Worm (Caenorhabditis elegans) whole organism, L1 larva: ENCODE results near the gene kin-24.

Experiments
- egl-27 ChIP-seq, 2 experiments: fragments of 150-350 bp in 1 of 2; sonication (generic microtip); optimal IDR thresholded peaks; 3 replicates each; lab custom pipeline; 2017 to 2018; ENCODE audit warnings: missing biosample characterization in 2 of 2, missing genetic modification characterization in 2 of 2, missing genetic modification reagents in 2 of 2
- hpl-2 ChIP-seq: fragments of 150-350 bp; optimal IDR thresholded peaks from 2 replicates; lab custom pipeline; 2014; ENCODE audit warnings: missing biosample characterization, missing genetic modification reagents, missing genetic modification characterization
- irx-1 ChIP-seq: sonication (generic microtip); optimal IDR thresholded peaks from 2 replicates; lab custom pipeline; 2016; ENCODE audit warnings: missing genetic modification characterization, missing compliant biosample characterization
- lin-35 ChIP-seq, 2 experiments: fragments of 150-350 bp; optimal IDR thresholded peaks; 2 replicates each; lab custom pipeline; 2014; ENCODE audit warnings: missing biosample characterization in 2 of 2, missing genetic modification characterization in 2 of 2, missing genetic modification reagents in 2 of 2
- nhr-11 ChIP-seq: fragments of 150-350 bp; optimal IDR thresholded peaks from 2 replicates; lab custom pipeline; 2014; ENCODE audit warnings: missing biosample characterization, missing genetic modification characterization
- nhr-19 ChIP-seq: fragments of 200-800 bp; sonication (Bioruptor generic); conservative IDR thresholded peaks from 2 replicates; pipeline ENCODE4 v1.3.6; 2022; ENCODE audit warnings: missing genetic modification characterization, missing compliant biosample characterization
- nhr-20 ChIP-seq: sonication (generic microtip); optimal IDR thresholded peaks from 2 replicates; lab custom pipeline; 2016; ENCODE audit warnings: mild to moderate bottlenecking, missing genetic modification characterization, missing compliant biosample characterization
- nhr-28 ChIP-seq: fragments of 150-350 bp; optimal IDR thresholded peaks from 2 replicates; lab custom pipeline; 2014; ENCODE audit warnings: missing biosample characterization, missing genetic modification characterization
- nhr-77 ChIP-seq: fragments of 150-350 bp; optimal IDR thresholded peaks from 2 replicates; lab custom pipeline; 2014; ENCODE audit warnings: missing biosample characterization, missing genetic modification characterization
- sup-37 ChIP-seq: fragments of 200-800 bp; sonication (Bioruptor generic); optimal IDR thresholded peaks from 2 replicates; lab custom pipeline; 2018; ENCODE audit warnings: mild to moderate bottlenecking, missing genetic modification characterization, missing compliant biosample characterization
- ztf-11 ChIP-seq, 2 experiments: sonication (generic microtip); optimal IDR thresholded peaks; 2 replicates each; lab custom pipeline; 2016 to 2017; ENCODE audit warnings: missing genetic modification characterization in 2 of 2, missing biosample characterization in 1 of 2, missing compliant biosample characterization in 1 of 2
- ztf-4 ChIP-seq: fragments of 150-350 bp; optimal IDR thresholded peaks from 2 replicates; lab custom pipeline; 2014; ENCODE audit warnings: missing biosample characterization, missing genetic modification characterization

- TF ChIP-seq nhr-20 (tag; lab: Kevin White, UChicago) (peak; percentile 90), nhr-19 (GFP tag; lab: Robert Waterston, UW) (peak; percentile 67), ztf-11 (tag; optimal IDR thresholded peaks at IDR 0.05; lab: Kevin White, UChicago) (no peak), ztf-4 (peak; percentile 31), irx-1 (tag; lab: Kevin White, UChicago) (peak; percentile 17), nhr-28 (tag; lab: Kevin White, UChicago) (no peak), egl-27 (tag; optimal IDR thresholded peaks at IDR 0.05; lab: Kevin White, UChicago) (no peak), nhr-11 (tag; lab: Kevin White, UChicago) (no peak), hpl-2 (GFP tag; lab: Kevin White, UChicago) (no peak), sup-37 (no peak), lin-35 (GFP tag; optimal IDR thresholded peaks at IDR 0.05; lab: Kevin White, UChicago) (peak in 1 of 2 experiments; percentile 70), nhr-77 (tag; lab: Kevin White, UChicago) (peak; percentile 38)
Observed at ce11 chrIV:9803544-9803943, 37.3 kb downstream of the kin-24 start.
